Worm (Caenorhabditis elegans): ENCODE measurements around the gene clec-27.

- TF ChIP-seq pha-4 (GFP tag; IDR thresholded peaks at IDR 0.05) (no peak), pha-4 (tag; optimal IDR thresholded peaks at IDR 0.05) (no peak), mep-1 (tag; optimal IDR thresholded peaks at IDR 0.05) (no peak), zip-11 (GFP tag; IDR thresholded peaks at IDR 0.05) (no peak), nhr-11 (tag; optimal IDR thresholded peaks at IDR 0.05) (no peak), fos-1 (tag; optimal IDR thresholded peaks at IDR 0.05) (no peak)
These were observed 11.0 kb downstream of the clec-27 start, which contains the start of gene clec-28 for ce11 chrV:16865404-16865803.
